Fruit fly (Drosophila melanogaster) ovary, adult (tissue): ENCODE data around the gene mRpL4.
A peak's percentile ranks its signal among the peaks of the same experiment; 100 is the strongest.

Experiments used
- CG17801 ChIP-seq: fragments of 200-800 bp; optimal IDR thresholded peaks from 2 replicates; lab custom pipeline; 2019; ENCODE audit warnings: missing biosample characterization, mild to moderate bottlenecking, missing genetic modification characterization, moderate library complexity; ENCODE audit not compliant: partially characterized antibody

Gene mRpL4

dm6 chr2L:16302773-16303279 is 26.1 kb downstream of the mRpL4 start, which contains the start of gene GMF:
TSS of gene GMF (minus strand) at chr2L:16302954.
- peak; percentile 51 for TF ChIP-seq CG17801 (GFP tag; lab: Kevin White, UChicago)

dm6 chr2L:16299466-16300311 is 29.2 kb downstream of the mRpL4 start, which contains the start of the genes heix and CG17328:
TSS of gene heix (minus strand) at chr2L:16299858.
TSS of gene CG17328 (plus strand) at chr2L:16299943.
- peak; percentile 55 for TF ChIP-seq CG17801 (GFP tag; lab: Kevin White, UChicago)

- no peak for TF ChIP-seq CG17801 (GFP tag; lab: Kevin White, UChicago)
These were observed 35.2 kb downstream of the mRpL4 start, which contains the start of gene Cyp303a1 for dm6 chr2L:16293703-16294233. TSS of gene Cyp303a1 (plus strand) at chr2L:16294183.

dm6 chr2L:16292975-16293501 is 35.9 kb downstream of the mRpL4 start, which contains the start of gene CG13258:
TSS of gene CG13258 (minus strand) at chr2L:16293025.
- TF ChIP-seq CG17801 (GFP tag; lab: Kevin White, UChicago): no peak

dm6 chr2L:16290984-16291383 is 37.9 kb downstream of the mRpL4 start, which contains the start of gene CG17329:
TSS of gene CG17329 (plus strand) at chr2L:16291284.
- no peak for TF ChIP-seq CG17801 (GFP tag; lab: Kevin White, UChicago)

dm6 chr2L:16288393-16288731 is 40.6 kb downstream of the mRpL4 start:
- TF ChIP-seq CG17801 (GFP tag; lab: Kevin White, UChicago): no peak

dm6 chr2L:16287602-16288392 is 41.1 kb downstream of the mRpL4 start, which contains the start of the genes crp and pkaap:
TSS of gene crp (minus strand) at chr2L:16287730.
TSS of gene pkaap (plus strand) at chr2L:16288290.
- peak; percentile 71 for TF ChIP-seq CG17801 (GFP tag; lab: Kevin White, UChicago)

dm6 chr2L:16287006-16287601 is 41.8 kb downstream of the mRpL4 start:
- TF ChIP-seq CG17801 (GFP tag; lab: Kevin White, UChicago): no peak

- TF ChIP-seq CG17801 (GFP tag; lab: Kevin White, UChicago): peak; percentile 44
These were observed 42.4 kb downstream of the mRpL4 start for dm6 chr2L:16286360-16287005.

dm6 chr2L:16285692-16286359 is 43.1 kb downstream of the mRpL4 start:
- TF ChIP-seq CG17801 (GFP tag; lab: Kevin White, UChicago): peak; percentile 80

- peak; percentile 76 for TF ChIP-seq CG17801 (GFP tag; lab: Kevin White, UChicago)
These were observed 44.3 kb downstream of the mRpL4 start for dm6 chr2L:16284306-16285299.

dm6 chr2L:16282856-16283255 is 46.1 kb downstream of the mRpL4 start:
- no peak for TF ChIP-seq CG17801 (GFP tag; lab: Kevin White, UChicago)
